Fruit fly (Drosophila melanogaster): ENCODE data around the gene CG7607.

dm6 chr3L:11169299-11170181, 29.9 kb upstream of the CG7607 start, which contains the start of the genes wls and Adck5:
- TF ChIP-seq Crg-1 (GFP tag; optimal IDR thresholded peaks at IDR 0.05) (peak; percentile 38), bab1 (GFP tag; optimal IDR thresholded peaks at IDR 0.05) (peak; percentile 90), cnc (optimal IDR thresholded peaks at IDR 0.05) (no peak), Mnt (GFP tag; optimal IDR thresholded peaks at IDR 0.05) (peak; percentile 24), kay (GFP tag; ENCODE audit: borderline replicate concordance) (no peak), CG5204 (GFP tag; optimal IDR thresholded peaks at IDR 0.05) (peak; percentile 48), cic (GFP tag; optimal IDR thresholded peaks at IDR 0.05) (no peak), CG12768 (GFP tag; optimal IDR thresholded peaks at IDR 0.05) (peak; percentile 67)

Data from whole organism, adult.